Fruit fly (Drosophila melanogaster): ENCODE data around the gene Lcp65Af.

DNA sequence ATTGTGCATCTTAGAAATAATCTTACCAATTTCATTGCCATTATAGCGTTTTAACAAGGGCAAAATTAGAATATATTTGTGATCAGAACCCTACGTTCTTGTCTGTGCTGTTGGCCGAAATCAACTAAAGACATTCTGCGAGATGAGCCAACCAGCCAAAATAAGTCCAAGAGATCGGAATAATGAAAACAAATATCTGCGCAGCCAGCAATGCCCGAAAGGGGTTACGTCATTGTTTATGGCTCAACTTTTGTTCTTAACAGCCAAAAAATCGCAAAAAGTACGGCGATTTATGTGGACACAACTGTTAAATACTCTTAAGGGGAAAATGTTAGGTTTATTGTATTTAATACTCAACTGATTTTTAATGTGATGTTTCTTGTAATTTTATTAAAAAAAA lies 21.9 kb upstream of the Lcp65Af start, which contains the start of gene Cpr65Ay:
- TF ChIP-seq psq (GFP tag; optimal IDR thresholded peaks at IDR 0.05), result no peak
- no peak for TF ChIP-seq foxo (GFP tag; optimal IDR thresholded peaks at IDR 0.05)
- no peak for TF ChIP-seq dsf (GFP tag; optimal IDR thresholded peaks at IDR 0.05; ENCODE audit: borderline replicate concordance)
- TF ChIP-seq fru (GFP tag; optimal IDR thresholded peaks at IDR 0.05), result no peak
- no peak for TF ChIP-seq sage (GFP tag; optimal IDR thresholded peaks at IDR 0.05)
- TF ChIP-seq Sp1 (GFP tag; optimal IDR thresholded peaks at IDR 0.05), result no peak
- TF ChIP-seq h (GFP tag; optimal IDR thresholded peaks at IDR 0.05), result no peak
- no peak for TF ChIP-seq sv (GFP tag; optimal IDR thresholded peaks at IDR 0.05)

All from whole organism, wandering third instar larva.